Fruit fly (Drosophila melanogaster) S2 (cell line): Measurements from ENCODE around the gene PIG-P.

Source experiments
- CG8478 ChIP-seq: fragments of >200 bp; optimal IDR thresholded peaks from 2 replicates; lab custom pipeline; 2018
- CTCF ChIP-seq, 2 experiments: fragments of >200 bp; optimal IDR thresholded peaks; 2 replicates each; lab custom pipeline; 2018

DNA sequence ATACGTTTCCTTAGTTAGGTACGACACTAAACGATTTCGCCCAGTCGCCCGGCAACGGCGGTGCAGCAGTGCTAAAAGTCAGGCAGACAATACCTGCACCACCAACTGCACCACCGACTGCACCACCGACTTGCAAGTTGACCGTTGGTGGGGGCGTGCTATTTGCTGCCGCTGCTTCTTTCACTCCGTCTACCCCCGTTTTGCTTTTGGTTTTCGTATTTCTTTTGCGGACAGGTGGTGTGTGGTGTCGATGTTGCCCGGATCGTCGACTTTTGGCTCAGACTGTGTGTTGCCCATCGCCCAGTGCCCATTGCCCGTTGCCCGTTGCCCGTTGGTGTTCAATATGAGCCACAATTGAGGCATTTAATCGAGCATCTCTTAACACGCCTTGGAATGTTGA is 6.7 kb upstream of the PIG-P start:
- TF ChIP-seq CTCF (optimal IDR thresholded peaks at IDR 0.05; lab: Kevin White, UChicago) (no peak), CG8478 (lab: Kevin White, UChicago) (no peak)
